Fruit fly (Drosophila melanogaster): ENCODE results near the gene Nup133.

DNA sequence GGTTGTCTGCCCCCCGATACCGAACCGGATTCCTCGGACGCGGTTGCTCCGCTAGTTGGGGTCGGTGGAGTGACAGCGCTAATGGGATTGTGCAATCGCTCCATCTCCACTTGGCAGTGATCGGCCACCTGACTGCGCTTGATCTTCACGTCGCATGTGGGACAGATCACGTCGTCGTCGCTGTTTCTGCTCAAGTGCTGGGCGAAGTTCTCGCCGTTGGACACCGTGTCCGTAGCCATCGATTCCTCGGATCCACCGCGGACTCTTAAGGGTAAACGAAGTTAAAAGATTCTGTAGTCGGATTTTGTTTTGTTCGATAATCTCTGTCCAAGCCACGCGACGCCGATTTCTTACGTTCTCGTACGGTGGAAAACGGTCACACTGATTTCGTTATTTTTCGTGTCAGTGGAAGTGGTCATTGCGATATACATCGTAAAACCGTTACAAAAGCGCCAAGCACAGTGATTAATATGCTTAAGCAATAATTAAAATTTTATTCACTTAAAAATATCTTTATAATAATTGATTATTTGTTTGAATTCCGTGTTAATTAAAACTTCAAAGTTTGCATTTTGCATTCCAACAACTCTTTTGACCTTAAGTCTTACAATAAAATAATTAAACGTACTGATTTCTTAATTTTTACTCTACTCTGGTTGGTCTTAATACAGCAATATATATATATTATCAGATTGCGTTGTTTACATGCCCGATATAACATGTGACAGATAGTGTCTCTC is 35.8 kb downstream of the Nup133 start, which contains the start of gene RNF220:
- no peak for TF ChIP-seq CG33213 (GFP tag; optimal IDR thresholded peaks at IDR 0.05)
- no peak for TF ChIP-seq cad (GFP tag; optimal IDR thresholded peaks at IDR 0.05)
- TF ChIP-seq Chrac-16 (GFP tag; optimal IDR thresholded peaks at IDR 0.05): no peak
- no peak for TF ChIP-seq CG2199 (GFP tag; IDR thresholded peaks at IDR 0.05)
- TF ChIP-seq Hr39 (optimal IDR thresholded peaks at IDR 0.05): no peak
- no peak for TF ChIP-seq NC2β (GFP tag; optimal IDR thresholded peaks at IDR 0.05)
- no peak for TF ChIP-seq exex (tag; optimal IDR thresholded peaks at IDR 0.05)
